Fruit fly (Drosophila melanogaster) whole organism, wandering third instar larva: ENCODE measurements around the gene Polr2D.

Source experiments
- Abd-B ChIP-seq: fragments of >200 bp; optimal IDR thresholded peaks from 2 replicates; lab custom pipeline; 2017; ENCODE audit warnings: missing biosample characterization, missing genetic modification characterization
- CG32264 ChIP-seq: fragments of 200-800 bp; sonication (Bioruptor generic); optimal IDR thresholded peaks from 2 replicates; lab custom pipeline; 2016; ENCODE audit warnings: missing biosample characterization, missing genetic modification characterization
- CrebA ChIP-seq: fragments of 200-800 bp; sonication (Bioruptor generic); optimal IDR thresholded peaks from 2 replicates; lab custom pipeline; 2016; ENCODE audit warnings: missing biosample characterization, mild to moderate bottlenecking, missing genetic modification characterization, borderline replicate concordance
- Dfd ChIP-seq: fragments of >200 bp; optimal IDR thresholded peaks from 2 replicates; lab custom pipeline; 2017; ENCODE audit warnings: missing biosample characterization, missing genetic modification characterization
- Dif ChIP-seq: fragments of 200-275, 200-300 bp; sonication (Bioruptor generic); optimal IDR thresholded peaks from 2 replicates; lab custom pipeline; 2018; ENCODE audit warnings: missing biosample characterization, missing genetic modification characterization; ENCODE audit not compliant: partially characterized antibody
- Hr78 ChIP-seq: fragments of >200 bp; optimal IDR thresholded peaks from 2 replicates; lab custom pipeline; 2017; ENCODE audit warnings: missing biosample characterization, missing genetic modification characterization
- Hr83 ChIP-seq: fragments of 200-300 bp; sonication (Bioruptor generic); optimal IDR thresholded peaks from 2 replicates; lab custom pipeline; 2016; ENCODE audit warnings: missing biosample characterization, mild to moderate bottlenecking, missing genetic modification characterization, moderate library complexity; ENCODE audit not compliant: poor library complexity, severe bottlenecking
- Jra ChIP-seq: sonication (Bioruptor generic); optimal IDR thresholded peaks from 2 replicates; lab custom pipeline; 2016; ENCODE audit warnings: missing biosample characterization, missing genetic modification characterization
- Mio ChIP-seq: sonication (Bioruptor generic); optimal IDR thresholded peaks from 2 replicates; lab custom pipeline; 2016; ENCODE audit warnings: missing biosample characterization, missing genetic modification characterization
- Myc ChIP-seq: fragments of >200 bp; optimal IDR thresholded peaks from 2 replicates; lab custom pipeline; 2017
- N ChIP-seq: fragments of >200 bp; optimal IDR thresholded peaks from 2 replicates; lab custom pipeline; 2018; ENCODE audit warnings: missing biosample characterization, missing external identifiers, missing genetic modification characterization
- Rel ChIP-seq, 2 experiments: fragments of 200-800 bp; sonication (Bioruptor generic) in 1 of 2; optimal IDR thresholded peaks; 2 replicates in 1 of 2; 3 replicates in 1 of 2; lab custom pipeline; 2016 to 2019; ENCODE audit warnings: mild to moderate bottlenecking in 2 of 2, missing biosample characterization in 2 of 2, missing genetic modification characterization in 2 of 2, moderate library complexity in 1 of 2
- Sp1 ChIP-seq: fragments of 200-800 bp; sonication (Bioruptor generic); optimal IDR thresholded peaks from 3 replicates; lab custom pipeline; 2019; ENCODE audit warnings: missing biosample characterization, mild to moderate bottlenecking, missing genetic modification characterization, moderate library complexity
- Vsx2 ChIP-seq: fragments of 200-300, 225-300 bp; sonication (Bioruptor generic); optimal IDR thresholded peaks from 2 replicates; lab custom pipeline; 2018; ENCODE audit warnings: missing biosample characterization, missing genetic modification characterization; ENCODE audit not compliant: partially characterized antibody
- br ChIP-seq: fragments of 200-800 bp; sonication (Bioruptor generic); optimal IDR thresholded peaks from 2 replicates; lab custom pipeline; 2016; ENCODE audit warnings: missing biosample characterization, missing genetic modification characterization
- brk ChIP-seq: fragments of 200-800 bp; sonication (Bioruptor generic); optimal IDR thresholded peaks from 2 replicates; lab custom pipeline; 2016; ENCODE audit warnings: missing biosample characterization, mild to moderate bottlenecking, missing genetic modification characterization
- dl ChIP-seq, 2 experiments: fragments of 175-275, 200-275 bp in 1 of 2; fragments of 200-275 bp in 1 of 2; sonication (Bioruptor generic); optimal IDR thresholded peaks; lab custom pipeline; 2018; ENCODE audit warnings: mild to moderate bottlenecking in 2 of 2, missing biosample characterization in 2 of 2, missing genetic modification characterization in 2 of 2, moderate library complexity in 2 of 2; ENCODE audit not compliant: partially characterized antibody in 2 of 2, insufficient read depth in 1 of 2
- dmrt93B ChIP-seq: fragments of 200-800 bp; sonication (Bioruptor generic); optimal IDR thresholded peaks from 2 replicates; lab custom pipeline; 2018; ENCODE audit warnings: missing biosample characterization, mild to moderate bottlenecking, missing genetic modification characterization
- ey ChIP-seq: fragments of 200-800 bp; sonication (Bioruptor generic); optimal IDR thresholded peaks from 2 replicates; lab custom pipeline; 2016; ENCODE audit warnings: missing biosample characterization, missing genetic modification characterization
- foxo ChIP-seq, 2 experiments: fragments of 200-800 bp; sonication (Bioruptor generic); optimal IDR thresholded peaks; 2 replicates in 1 of 2; 3 replicates in 1 of 2; lab custom pipeline; 2016 to 2017; ENCODE audit warnings: missing biosample characterization in 2 of 2, missing genetic modification characterization in 2 of 2
- h ChIP-seq: fragments of 200-800 bp; sonication (Bioruptor generic); optimal IDR thresholded peaks from 3 replicates; lab custom pipeline; 2016; ENCODE audit warnings: missing biosample characterization, mild to moderate bottlenecking, missing genetic modification characterization
- jim ChIP-seq: fragments of 175-275, 200-325 bp; sonication (Bioruptor generic); optimal IDR thresholded peaks from 2 replicates; lab custom pipeline; 2016; ENCODE audit warnings: missing biosample characterization, mild to moderate bottlenecking, missing genetic modification characterization
- lola ChIP-seq: fragments of >200 bp; optimal IDR thresholded peaks from 2 replicates; lab custom pipeline; 2017; ENCODE audit warnings: missing biosample characterization, missing genetic modification characterization
- psq ChIP-seq: fragments of 200-800 bp; sonication (Bioruptor generic); optimal IDR thresholded peaks from 3 replicates; lab custom pipeline; 2017; ENCODE audit warnings: missing biosample characterization, mild to moderate bottlenecking, missing genetic modification characterization, moderate library complexity
- rgr ChIP-seq: fragments of 200-800 bp; sonication (Bioruptor generic); optimal IDR thresholded peaks from 3 replicates; lab custom pipeline; 2016; ENCODE audit warnings: missing biosample characterization, mild to moderate bottlenecking, missing genetic modification characterization
- tai ChIP-seq: sonication (Bioruptor generic); optimal IDR thresholded peaks from 2 replicates; lab custom pipeline; 2016; ENCODE audit warnings: missing biosample characterization, missing genetic modification characterization
- usp ChIP-seq: fragments of >200 bp; optimal IDR thresholded peaks from 2 replicates; lab custom pipeline; 2017; ENCODE audit warnings: missing biosample characterization, missing genetic modification characterization
- woc ChIP-seq: sonication (Bioruptor generic); optimal IDR thresholded peaks from 2 replicates; lab custom pipeline; 2016; ENCODE audit warnings: missing biosample characterization, mild to moderate bottlenecking, missing genetic modification characterization

Polr2D gene

DNA sequence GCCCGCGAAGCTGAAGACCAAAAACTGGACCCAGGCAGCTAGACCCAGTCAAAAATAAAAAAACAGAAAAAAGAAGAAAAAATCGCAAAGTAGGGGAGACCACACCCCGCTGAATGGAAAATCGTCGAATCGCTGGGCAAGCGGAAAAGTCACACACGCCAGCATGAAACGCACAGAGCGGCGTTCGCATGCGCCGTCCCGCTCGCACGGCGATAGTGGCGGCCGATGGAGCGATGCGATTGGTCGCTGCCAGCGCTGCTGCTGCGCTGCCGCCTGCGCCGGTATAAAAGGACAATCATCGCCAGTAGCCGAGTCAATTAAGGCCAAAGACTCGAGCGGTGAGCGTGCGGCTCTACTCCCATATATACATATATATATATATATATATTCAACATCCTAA is 19.4 kb downstream of the Polr2D start, which contains the start of gene repo:
Gene repo (plus strand): TSS at position 314 of the 400 bp plus-strand sequence.
- no peak for TF ChIP-seq h (GFP tag; lab: Kevin White, UChicago)
- no peak for TF ChIP-seq br
- TF ChIP-seq CG32264 (GFP tag; lab: Kevin White, UChicago): no peak
- TF ChIP-seq Mio (GFP tag; lab: Kevin White, UChicago): no peak
- no peak for TF ChIP-seq N (GFP tag; lab: Kevin White, UChicago)
- TF ChIP-seq tai: no peak
- TF ChIP-seq usp: no peak
- TF ChIP-seq dl (GFP tag; optimal IDR thresholded peaks at IDR 0.05; lab: Kevin White, UChicago; ENCODE audit: insufficient read depth in 1 of 2, partially characterized antibody in 2 of 2): no peak
- TF ChIP-seq Hr83 (GFP tag; lab: Kevin White, UChicago): no peak
- TF ChIP-seq Abd-B (GFP tag; lab: Kevin White, UChicago): no peak
- TF ChIP-seq woc (GFP tag; lab: Kevin White, UChicago): no peak
- no peak for TF ChIP-seq jim (GFP tag; lab: Kevin White, UChicago)
- TF ChIP-seq Dif (GFP tag; lab: Kevin White, UChicago): no peak
- TF ChIP-seq Myc (lab: Kevin White, UChicago): no peak

DNA sequence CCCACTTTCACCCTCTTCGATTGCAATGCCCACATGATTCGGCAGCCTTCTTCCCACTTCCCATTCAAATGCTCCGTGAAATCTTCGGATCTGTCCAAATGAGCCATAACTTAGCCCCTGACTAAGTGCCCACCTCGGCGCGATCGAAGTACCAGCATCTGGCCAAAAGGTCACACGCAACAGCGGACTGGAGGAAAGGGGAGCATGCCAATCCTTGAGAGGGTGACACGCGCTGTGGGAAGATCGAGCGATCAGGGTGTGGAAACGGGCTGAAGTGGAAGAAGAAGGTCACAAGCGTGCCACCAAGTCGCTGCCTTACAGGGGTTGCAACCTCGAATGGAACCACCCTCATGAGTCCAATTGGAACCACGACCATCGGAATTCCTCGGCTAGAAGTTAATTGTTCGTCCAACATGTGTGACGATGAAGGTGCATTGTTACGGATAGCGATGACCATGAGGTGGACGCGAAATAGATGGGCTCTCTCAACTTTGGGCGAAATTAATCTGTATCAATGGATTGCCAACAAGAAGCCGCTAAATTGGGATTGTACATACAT is 20.5 kb downstream of the Polr2D start:
- no peak for TF ChIP-seq h (GFP tag; lab: Kevin White, UChicago)
- no peak for TF ChIP-seq dl (GFP tag; optimal IDR thresholded peaks at IDR 0.05; lab: Kevin White, UChicago; ENCODE audit: insufficient read depth in 1 of 2, partially characterized antibody in 2 of 2)
- TF ChIP-seq foxo (GFP tag; optimal IDR thresholded peaks at IDR 0.05; lab: Kevin White, UChicago): no peak
- TF ChIP-seq Vsx2: no peak
- TF ChIP-seq Jra (GFP tag; lab: Kevin White, UChicago): no peak
- no peak for TF ChIP-seq jim (GFP tag; lab: Kevin White, UChicago)
- TF ChIP-seq Myc (lab: Kevin White, UChicago): no peak
- TF ChIP-seq usp: no peak
- no peak for TF ChIP-seq CG32264 (GFP tag; lab: Kevin White, UChicago)
- TF ChIP-seq lola (GFP tag; lab: Kevin White, UChicago): no peak
- TF ChIP-seq, all 38 proteins: peak for 0

DNA sequence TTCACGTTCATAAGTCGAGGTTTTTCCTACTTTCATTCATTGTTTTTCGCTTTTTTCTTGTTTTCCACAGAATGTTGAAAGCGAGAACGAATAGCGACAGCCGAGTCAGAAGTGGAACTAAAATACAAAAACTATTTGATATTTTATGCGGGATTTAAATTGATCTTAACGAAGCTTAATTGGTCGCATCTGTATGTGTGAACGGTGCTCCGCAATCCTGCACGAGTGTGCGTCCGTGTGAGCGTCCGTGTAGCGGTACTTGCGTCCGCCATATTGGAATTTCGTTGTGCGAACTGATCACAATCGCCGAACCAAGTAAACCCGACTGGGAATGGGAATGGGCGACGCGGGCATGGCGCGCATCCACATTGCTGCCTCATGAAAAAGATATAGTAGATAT is 23.1 kb downstream of the Polr2D start:
- TF ChIP-seq jim (GFP tag; lab: Kevin White, UChicago): no peak
- no peak for TF ChIP-seq Sp1
- no peak for TF ChIP-seq lola (GFP tag; lab: Kevin White, UChicago)
- TF ChIP-seq Dfd: no peak
- TF ChIP-seq psq (GFP tag; lab: Kevin White, UChicago): no peak
- TF ChIP-seq foxo (GFP tag; optimal IDR thresholded peaks at IDR 0.05; lab: Kevin White, UChicago): no peak
- TF ChIP-seq usp: no peak
- no peak for TF ChIP-seq ey
- TF ChIP-seq dmrt93B (GFP tag; lab: Kevin White, UChicago): no peak
- no peak for TF ChIP-seq Hr83 (GFP tag; lab: Kevin White, UChicago)
- no peak for TF ChIP-seq brk (GFP tag; lab: Kevin White, UChicago)
- no peak for TF ChIP-seq Hr78 (GFP tag; lab: Kevin White, UChicago)
- TF ChIP-seq tai: no peak
- no peak for TF ChIP-seq CrebA (GFP tag; lab: Kevin White, UChicago)
- no peak for TF ChIP-seq CG32264 (GFP tag; lab: Kevin White, UChicago)
- TF ChIP-seq Rel (GFP tag; optimal IDR thresholded peaks at IDR 0.05; lab: Kevin White, UChicago): no peak
- no peak for TF ChIP-seq Rel (tag; optimal IDR thresholded peaks at IDR 0.05; lab: Kevin White, UChicago)
- TF ChIP-seq woc (GFP tag; lab: Kevin White, UChicago): no peak

DNA sequence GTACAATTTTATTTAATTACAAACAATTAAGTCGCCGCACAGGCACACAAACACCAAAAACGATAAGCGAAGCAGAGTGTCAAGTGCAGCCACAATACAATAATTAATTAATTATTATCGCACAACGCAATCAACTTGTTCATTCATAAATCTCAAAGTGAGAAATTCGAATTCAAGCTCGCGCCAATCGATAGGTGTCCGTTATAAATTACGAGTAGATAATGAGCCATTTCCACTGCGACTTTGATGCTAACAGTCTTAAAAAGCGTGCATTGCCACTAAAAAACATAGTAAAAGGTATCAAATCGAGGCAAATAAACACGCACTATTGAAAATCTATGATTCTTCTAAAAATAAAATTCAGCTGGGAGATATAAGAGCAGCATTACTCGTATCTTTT is 25.1 kb downstream of the Polr2D start:
- TF ChIP-seq ey (no peak), Dfd (no peak), woc (GFP tag; lab: Kevin White, UChicago) (no peak)
- TF ChIP-seq, all 38 proteins: peak for 0

DNA sequence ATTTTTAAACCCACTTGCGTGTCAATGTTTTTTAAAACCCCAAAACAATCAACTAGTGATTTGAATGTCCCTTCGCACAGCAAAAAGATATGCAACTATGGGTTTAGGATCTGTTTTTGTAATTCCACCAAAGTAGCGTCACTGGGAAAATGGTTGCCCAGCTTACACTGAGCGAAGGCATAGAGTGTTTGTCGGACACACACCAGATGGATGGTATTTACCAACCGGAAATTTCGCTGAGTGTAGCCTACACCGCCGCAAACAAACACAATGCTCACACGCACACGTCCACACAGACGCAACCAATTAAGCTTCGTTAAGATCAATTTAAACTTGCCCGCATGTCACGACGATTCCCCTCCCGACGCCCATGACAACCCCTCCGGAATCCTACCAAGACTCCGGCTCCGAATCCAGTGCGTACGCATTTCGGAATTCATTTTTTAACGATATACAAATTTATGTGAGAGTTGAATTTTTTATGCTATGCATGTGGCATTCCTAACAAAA is 26.5 kb downstream of the Polr2D start:
- TF ChIP-seq rgr: peak; percentile 3
- TF ChIP-seq foxo (GFP tag; optimal IDR thresholded peaks at IDR 0.05; lab: Kevin White, UChicago): peak in 1 of 2 experiments; percentile 9
- TF ChIP-seq Hr83 (GFP tag; lab: Kevin White, UChicago): no peak
